Worm (Caenorhabditis elegans): Measurements from ENCODE around the gene C54E10.6.

DNA sequence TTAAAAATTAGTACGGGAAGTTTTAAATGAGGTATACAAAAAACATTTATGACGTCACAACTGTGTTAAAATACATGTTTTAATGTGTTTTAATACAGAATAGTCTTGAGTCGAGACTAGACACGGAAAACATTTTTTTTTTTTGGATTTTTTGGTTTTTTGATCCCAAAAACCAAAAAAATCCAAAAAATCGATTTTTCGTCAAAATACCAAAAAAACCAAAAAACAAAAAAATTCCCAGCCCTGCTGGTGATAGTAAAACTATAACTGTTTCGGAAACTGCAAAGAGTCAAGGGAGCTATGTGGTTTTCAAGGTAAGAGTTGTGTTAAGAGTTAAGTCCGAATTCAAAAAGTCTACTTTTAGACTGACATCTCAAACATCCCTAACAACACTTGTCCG, 47.5 kb downstream of the C54E10.6 start, which contains the start of gene F11D11.4:
- TF ChIP-seq flt-1 (GFP tag; IDR thresholded peaks at IDR 0.05) (no peak), cog-1 (tag; optimal IDR thresholded peaks at IDR 0.05) (no peak), ztf-23 (GFP tag; IDR thresholded peaks at IDR 0.05) (no peak), med-1 (GFP tag; optimal IDR thresholded peaks at IDR 0.05; ENCODE audit: insufficient read depth) (no peak), tab-1 (GFP tag; IDR thresholded peaks at IDR 0.05) (no peak)

Data from whole organism, midembryonic.